Fruit fly (Drosophila melanogaster) whole organism, embryonic: ENCODE results near the gene CG6000.
A peak's percentile ranks its signal among the peaks of the same experiment; 100 is the strongest.

Experiments
- CG14860 ChIP-seq: fragments of 200-800 bp; sonication (Bioruptor generic); IDR thresholded peaks from 3 replicates; pipeline ENCODE4 v1.3.6; 2022; ENCODE audit warnings: missing biosample characterization, missing genetic modification characterization; ENCODE audit not compliant: partially characterized antibody
- CG15011 ChIP-seq: fragments of 200-800 bp; sonication (Bioruptor generic); optimal IDR thresholded peaks from 3 replicates; lab custom pipeline; 2018; ENCODE audit warnings: missing biosample characterization, mild to moderate bottlenecking, missing genetic modification characterization
- CG1647 ChIP-seq: fragments of 200-800 bp; sonication (Bioruptor generic); optimal IDR thresholded peaks from 3 replicates; lab custom pipeline; 2016; ENCODE audit warnings: missing biosample characterization, missing genetic modification characterization
- CG17328 ChIP-seq: fragments of 200-800 bp; sonication (Bioruptor generic); IDR thresholded peaks from 2 replicates; pipeline ENCODE4 v1.3.6; 2022; ENCODE audit warnings: missing biosample characterization, missing genetic modification characterization
- CG18619 ChIP-seq: fragments of 200-800 bp; sonication (Bioruptor generic); optimal IDR thresholded peaks from 3 replicates; lab custom pipeline; 2017; ENCODE audit warnings: missing biosample characterization, mild to moderate bottlenecking, missing genetic modification characterization
- CG2116 ChIP-seq: fragments of 200-800 bp; sonication (Bioruptor generic); optimal IDR thresholded peaks from 3 replicates; lab custom pipeline; 2018; ENCODE audit warnings: missing biosample characterization, mild to moderate bottlenecking, missing genetic modification characterization
- CG2129 ChIP-seq: fragments of 200-800 bp; sonication (Bioruptor generic); IDR thresholded peaks from 2 replicates; pipeline ENCODE4 v1.3.6; 2022; ENCODE audit warnings: missing biosample characterization, missing genetic modification characterization; ENCODE audit not compliant: partially characterized antibody
- CG2875 ChIP-seq: fragments of 200-800 bp; sonication (Bioruptor generic); optimal IDR thresholded peaks from 2 replicates; lab custom pipeline; 2017; ENCODE audit warnings: missing biosample characterization, mild to moderate bottlenecking, missing genetic modification characterization, missing genetic modification reagents
- CG2889 ChIP-seq: fragments of 200-800 bp; sonication (Bioruptor generic); IDR thresholded peaks from 3 replicates; pipeline ENCODE4 v1.3.6; 2022; ENCODE audit warnings: missing biosample characterization, missing genetic modification characterization
- CG33213 ChIP-seq: fragments of 200-800 bp; sonication (Bioruptor generic); optimal IDR thresholded peaks from 3 replicates; lab custom pipeline; 2016; ENCODE audit warnings: missing biosample characterization, missing genetic modification characterization
- CG3726 ChIP-seq: fragments of 200-800 bp; sonication (Bioruptor generic); IDR thresholded peaks from 3 replicates; pipeline ENCODE4, ENCODE4 v1.3.6; 2022; ENCODE audit warnings: missing biosample characterization, missing genetic modification characterization
- CG3995 ChIP-seq: fragments of 200-800 bp; sonication (Bioruptor generic); optimal IDR thresholded peaks from 3 replicates; lab custom pipeline; 2016; ENCODE audit warnings: missing biosample characterization, missing genetic modification characterization
- CG4424 ChIP-seq: fragments of 200-800 bp; sonication (Bioruptor generic); optimal IDR thresholded peaks from 3 replicates; lab custom pipeline; 2016; ENCODE audit warnings: missing biosample characterization, missing genetic modification characterization
- CG5245 ChIP-seq: fragments of 200-800 bp; sonication (Bioruptor generic); optimal IDR thresholded peaks from 3 replicates; lab custom pipeline; 2016; ENCODE audit warnings: missing biosample characterization, missing genetic modification characterization
- CG6254 ChIP-seq: fragments of 200-800 bp; sonication (Bioruptor generic); optimal IDR thresholded peaks from 3 replicates; lab custom pipeline; 2017; ENCODE audit warnings: mild to moderate bottlenecking, missing biosample characterization, missing genetic modification reagents, missing genetic modification characterization
- CG6689 ChIP-seq: fragments of 200-800 bp; sonication (Bioruptor generic); IDR thresholded peaks from 2 replicates; pipeline ENCODE4 v1.3.6; 2022; ENCODE audit warnings: missing biosample characterization, missing genetic modification characterization
- CG6765 ChIP-seq: fragments of 200-800 bp; sonication (Bioruptor generic); optimal IDR thresholded peaks from 3 replicates; lab custom pipeline; 2017; ENCODE audit warnings: missing biosample characterization, mild to moderate bottlenecking, missing genetic modification characterization
- CG6854 ChIP-seq: fragments of 200-800 bp; sonication (Bioruptor generic); optimal IDR thresholded peaks from 3 replicates; lab custom pipeline; 2017; ENCODE audit warnings: missing biosample characterization, mild to moderate bottlenecking, missing genetic modification characterization
- CG7786 ChIP-seq: fragments of 200-800 bp; sonication (Bioruptor generic); optimal IDR thresholded peaks from 2 replicates; lab custom pipeline; 2016; ENCODE audit warnings: missing biosample characterization, missing genetic modification characterization
- CG7987 ChIP-seq: fragments of 200-800 bp; sonication (Bioruptor generic); optimal IDR thresholded peaks from 2 replicates; lab custom pipeline; 2018; ENCODE audit warnings: missing biosample characterization, mild to moderate bottlenecking, missing genetic modification characterization, moderate library complexity
- CG8089 ChIP-seq: fragments of 200-800 bp; sonication (Bioruptor generic); optimal IDR thresholded peaks from 3 replicates; lab custom pipeline; 2016; ENCODE audit warnings: missing biosample characterization, missing genetic modification characterization
- Dad ChIP-seq: fragments of 200-800 bp; sonication (Bioruptor generic); optimal IDR thresholded peaks from 3 replicates; lab custom pipeline; 2016; ENCODE audit warnings: missing biosample characterization, missing genetic modification characterization
- Eip74EF ChIP-seq, 2 experiments: fragments of 200-800 bp in 1 of 2; fragments of >200 bp in 1 of 2; sonication (Bioruptor generic) in 1 of 2; optimal IDR thresholded peaks; 2 replicates each; lab custom pipeline; 2017 to 2019; ENCODE audit warnings: missing biosample characterization in 2 of 2, missing genetic modification characterization in 2 of 2, mild to moderate bottlenecking in 1 of 2, moderate library complexity in 1 of 2
- Elba2 ChIP-seq: fragments of 200-800 bp; sonication (Bioruptor generic); optimal IDR thresholded peaks from 3 replicates; lab custom pipeline; 2016; ENCODE audit warnings: missing biosample characterization, missing genetic modification characterization
- Ets97D ChIP-seq: fragments of 200-800 bp; sonication (Bioruptor generic); optimal IDR thresholded peaks from 3 replicates; lab custom pipeline; 2016; ENCODE audit warnings: missing biosample characterization, missing genetic modification characterization
- H15 ChIP-seq: fragments of 200-800 bp; sonication (Bioruptor generic); IDR thresholded peaks from 3 replicates; pipeline ENCODE4 v1.3.6; 2022; ENCODE audit warnings: missing biosample characterization, missing genetic modification characterization
- HHEX ChIP-seq: fragments of 200-800 bp; sonication (Bioruptor generic); optimal IDR thresholded peaks from 3 replicates; lab custom pipeline; 2017; ENCODE audit warnings: missing biosample characterization, mild to moderate bottlenecking, missing genetic modification characterization, missing genetic modification reagents
- Lim3 ChIP-seq: fragments of 200-800 bp; sonication (Bioruptor generic); IDR thresholded peaks from 2 replicates; pipeline ENCODE4 v1.3.6; 2022; ENCODE audit warnings: missing biosample characterization, missing genetic modification characterization
- Max ChIP-seq: fragments of 200-800 bp; sonication (Bioruptor generic); optimal IDR thresholded peaks from 2 replicates; lab custom pipeline; 2016; ENCODE audit warnings: missing biosample characterization, mild to moderate bottlenecking, missing genetic modification characterization
- Taf1 ChIP-seq: fragments of 200-800 bp; sonication (Bioruptor generic); IDR thresholded peaks from 2 replicates; pipeline ENCODE4 v1.3.6; 2022; ENCODE audit warnings: missing biosample characterization, missing genetic modification characterization
- ab ChIP-seq: fragments of 200-800 bp; sonication (Bioruptor generic); optimal IDR thresholded peaks from 2 replicates; lab custom pipeline; 2016; ENCODE audit warnings: missing biosample characterization, missing genetic modification characterization
- abd-A ChIP-seq: fragments of 200-800 bp; sonication (Bioruptor generic); optimal IDR thresholded peaks from 3 replicates; lab custom pipeline; 2019; ENCODE audit warnings: missing biosample characterization, mild to moderate bottlenecking, missing genetic modification characterization, moderate library complexity
- aop ChIP-seq: fragments of 200-800 bp; sonication (Bioruptor generic); IDR thresholded peaks from 2 replicates; pipeline ENCODE4 v1.3.6; 2022; ENCODE audit warnings: missing biosample characterization, missing genetic modification characterization
- br ChIP-seq: fragments of >200 bp; optimal IDR thresholded peaks from 2 replicates; lab custom pipeline; 2017
- danr ChIP-seq: fragments of 200-800 bp; sonication (Bioruptor generic); IDR thresholded peaks from 2 replicates; pipeline ENCODE4 v1.3.6; 2022; ENCODE audit warnings: missing biosample characterization, missing genetic modification characterization
- emc ChIP-seq: fragments of 200-800 bp; sonication (Bioruptor generic); optimal IDR thresholded peaks from 2 replicates; lab custom pipeline; 2016; ENCODE audit warnings: missing biosample characterization, missing genetic modification characterization
- en ChIP-seq: fragments of 200-800 bp; sonication (Bioruptor generic); optimal IDR thresholded peaks from 2 replicates; lab custom pipeline; 2016; ENCODE audit warnings: missing biosample characterization, missing genetic modification characterization
- ftz-f1 ChIP-seq: fragments of 200-800 bp; sonication (Bioruptor generic); optimal IDR thresholded peaks from 2 replicates; lab custom pipeline; 2016; ENCODE audit warnings: missing biosample characterization, missing genetic modification characterization
- gfzf ChIP-seq: fragments of 200-800 bp; sonication (Bioruptor generic); optimal IDR thresholded peaks from 2 replicates; lab custom pipeline; 2016; ENCODE audit warnings: missing biosample characterization, mild to moderate bottlenecking, missing genetic modification characterization, moderate library complexity
- h ChIP-seq: fragments of >200 bp; optimal IDR thresholded peaks from 2 replicates; lab custom pipeline; 2017
- insv ChIP-seq, 2 experiments: fragments of 200-800 bp; sonication (Bioruptor generic); optimal IDR thresholded peaks; 3 replicates each; lab custom pipeline; 2016 to 2018; ENCODE audit warnings: missing biosample characterization in 2 of 2, missing genetic modification characterization in 2 of 2
- lilli ChIP-seq: fragments of 200-800 bp; sonication (Bioruptor generic); optimal IDR thresholded peaks from 3 replicates; lab custom pipeline; 2016; ENCODE audit warnings: missing biosample characterization, missing genetic modification characterization
- nerfin-1 ChIP-seq: fragments of 200-800 bp; sonication (Bioruptor generic); optimal IDR thresholded peaks from 3 replicates; lab custom pipeline; 2019; ENCODE audit warnings: missing biosample characterization, mild to moderate bottlenecking, missing genetic modification characterization, moderate library complexity
- pita ChIP-seq: fragments of 200-800 bp; sonication (Bioruptor generic); optimal IDR thresholded peaks from 2 replicates; lab custom pipeline; 2017; ENCODE audit warnings: missing biosample characterization, mild to moderate bottlenecking, missing genetic modification characterization
- schlank ChIP-seq: fragments of 200-800 bp; sonication (Bioruptor generic); optimal IDR thresholded peaks from 2 replicates; lab custom pipeline; 2018; ENCODE audit warnings: missing biosample characterization, mild to moderate bottlenecking, missing genetic modification characterization
- sd ChIP-seq: fragments of 200-800 bp; sonication (Bioruptor generic); optimal IDR thresholded peaks from 3 replicates; lab custom pipeline; 2018; ENCODE audit warnings: missing biosample characterization, mild to moderate bottlenecking, missing genetic modification characterization, moderate library complexity
- sqz ChIP-seq: fragments of 200-800 bp; sonication (Bioruptor generic); optimal IDR thresholded peaks from 3 replicates; lab custom pipeline; 2018; ENCODE audit warnings: missing biosample characterization, mild to moderate bottlenecking, missing genetic modification characterization
- sr ChIP-seq: fragments of 200-800 bp; sonication (Bioruptor generic); IDR thresholded peaks from 3 replicates; pipeline ENCODE4 v1.3.6; 2022; ENCODE audit warnings: missing biosample characterization, missing genetic modification characterization
- zen2 ChIP-seq: fragments of 200-800 bp; sonication (Bioruptor generic); IDR thresholded peaks from 3 replicates; pipeline ENCODE4 v1.3.6; 2022; ENCODE audit warnings: missing biosample characterization, missing genetic modification characterization; ENCODE audit not compliant: partially characterized antibody

The CG6000 gene

dm6 chr3R:24037538-24038265, 16.5 kb upstream of the CG6000 start, which contains the start of gene spas (continued):
- peak; percentile 71 for TF ChIP-seq CG6689 (GFP tag; lab: Robert Waterston, UW)
- TF ChIP-seq CG2116, result peak; percentile 63
- no peak for TF ChIP-seq abd-A
- TF ChIP-seq ftz-f1 (GFP tag; lab: Kevin White, UChicago), result peak; percentile 98
- TF ChIP-seq CG7987, result no peak
- TF ChIP-seq CG4424 (GFP tag; lab: Kevin White, UChicago), result peak; percentile 49
- peak; percentile 79 for TF ChIP-seq CG17328 (GFP tag; lab: Robert Waterston, UW)
- no peak for TF ChIP-seq Eip74EF (GFP tag; optimal IDR thresholded peaks at IDR 0.05; lab: Kevin White, UChicago)
- TF ChIP-seq zen2 (GFP tag; lab: Robert Waterston, UW), result peak; percentile 80
- peak; percentile 58 for TF ChIP-seq Dad (GFP tag; lab: Kevin White, UChicago)
- TF ChIP-seq CG18619 (GFP tag; lab: Kevin White, UChicago), result peak; percentile 61
- peak; percentile 22 for TF ChIP-seq schlank (tag; lab: Kevin White, UChicago)
- peak; percentile 24 for TF ChIP-seq Max (GFP tag; lab: Kevin White, UChicago)
- TF ChIP-seq aop (GFP tag; lab: Robert Waterston, UW), result no peak
- no peak for TF ChIP-seq sd (tag; lab: Kevin White, UChicago)
- TF ChIP-seq h, result no peak
- TF ChIP-seq insv (GFP tag; optimal IDR thresholded peaks at IDR 0.05; lab: Kevin White, UChicago), result no peak
- TF ChIP-seq CG1647 (GFP tag; lab: Kevin White, UChicago), result peak; percentile 28
- no peak for TF ChIP-seq sr
- TF ChIP-seq CG6765 (GFP tag; lab: Kevin White, UChicago), result no peak
- TF ChIP-seq danr (GFP tag; lab: Robert Waterston, UW), result peak; percentile 50; the same call in 1 of the 2 replicates
- TF ChIP-seq CG3995 (GFP tag; lab: Kevin White, UChicago), result peak; percentile 31
- peak; percentile 27 for TF ChIP-seq gfzf (GFP tag; lab: Kevin White, UChicago)
- peak; percentile 33; the same call in 2 of the 3 replicates for TF ChIP-seq CG3726
- peak; percentile 92 for TF ChIP-seq CG14860 (GFP tag; lab: Robert Waterston, UW)
- peak; percentile 53 for TF ChIP-seq nerfin-1
- peak; percentile 22 for TF ChIP-seq CG6254 (GFP tag; lab: Kevin White, UChicago)
- TF ChIP-seq Elba2 (GFP tag; lab: Kevin White, UChicago), result no peak
- TF ChIP-seq emc, result peak; percentile 44
- TF ChIP-seq CG33213 (GFP tag; lab: Kevin White, UChicago), result peak; percentile 5
- TF ChIP-seq Taf1 (GFP tag; lab: Robert Waterston, UW), result peak; percentile 44; the same call in 1 of the 2 replicates
- TF ChIP-seq CG8089, result peak; percentile 56
- no peak for TF ChIP-seq pita (GFP tag; lab: Kevin White, UChicago)
- TF ChIP-seq CG2889 (GFP tag; lab: Robert Waterston, UW), result 0 out of 3 replicates have a peak, but pooled peaks have one; percentile 49
- no peak for TF ChIP-seq ab (GFP tag; lab: Kevin White, UChicago)
- TF ChIP-seq Lim3 (GFP tag; lab: Robert Waterston, UW), result no peak
- TF ChIP-seq br, result no peak
- TF ChIP-seq HHEX, result peak; percentile 44
- peak; percentile 58 for TF ChIP-seq Ets97D (GFP tag; lab: Kevin White, UChicago)
- peak; percentile 74 for TF ChIP-seq lilli (GFP tag; lab: Kevin White, UChicago)
- peak; percentile 78 for TF ChIP-seq CG7786
- TF ChIP-seq sqz, result no peak
- TF ChIP-seq CG5245 (GFP tag; lab: Kevin White, UChicago), result peak; percentile 22
- no peak for TF ChIP-seq CG15011 (GFP tag; lab: Kevin White, UChicago)
- TF ChIP-seq en, result no peak
- TF ChIP-seq CG2129 (GFP tag; lab: Robert Waterston, UW), result peak; percentile 88
- TF ChIP-seq CG2875 (GFP tag; lab: Kevin White, UChicago), result no peak
- peak; percentile 68; the same call in 2 of the 3 replicates for TF ChIP-seq H15
- no peak for TF ChIP-seq CG6854 (GFP tag; lab: Kevin White, UChicago)
